Worm (Caenorhabditis elegans) whole organism, young adult: ENCODE data around the gene nhx-9.

Source experiments
- B0035.1 ChIP-seq: sonication (generic microtip); optimal IDR thresholded peaks from 2 replicates; lab custom pipeline; 2016; ENCODE audit warnings: missing genetic modification characterization, mild to moderate bottlenecking, missing compliant biosample characterization, missing genotype, missing genetic modification reagents
- C17E4.6 ChIP-seq: fragments of 200-800 bp; sonication (Bioruptor generic); IDR thresholded peaks from 2 replicates; pipeline ENCODE4 v1.3.6; 2022; ENCODE audit warnings: missing genetic modification reagents, missing genetic modification characterization, missing compliant biosample characterization
- F22D6.2 ChIP-seq: sonication (generic microtip); optimal IDR thresholded peaks from 2 replicates; lab custom pipeline; 2016; ENCODE audit warnings: mild to moderate bottlenecking, missing genetic modification characterization, missing compliant biosample characterization
- F23B12.7 ChIP-seq: sonication (generic microtip); optimal IDR thresholded peaks from 2 replicates; lab custom pipeline; 2017; ENCODE audit warnings: missing genetic modification characterization, mild to moderate bottlenecking, missing compliant biosample characterization, antibody characterized with exemption, moderate library complexity; ENCODE audit not compliant: insufficient read depth
- F37B4.10 ChIP-seq: fragments of 200-800 bp; sonication (Bioruptor generic); IDR thresholded peaks from 2 replicates; pipeline ENCODE4 v1.3.6; 2022; ENCODE audit warnings: missing genetic modification characterization, missing compliant biosample characterization
- F39B2.1 ChIP-seq: fragments of 200-800 bp; sonication (Bioruptor generic); IDR thresholded peaks from 2 replicates; pipeline ENCODE4 v1.3.6; 2022; ENCODE audit warnings: missing genetic modification reagents, missing genetic modification characterization, missing compliant biosample characterization
- F52B5.7 ChIP-seq: sonication (generic microtip); optimal IDR thresholded peaks from 2 replicates; lab custom pipeline; 2016; ENCODE audit warnings: mild to moderate bottlenecking, missing genetic modification characterization, missing compliant biosample characterization
- F55B11.4 ChIP-seq: sonication (generic microtip); optimal IDR thresholded peaks from 2 replicates; lab custom pipeline; 2016; ENCODE audit warnings: missing compliant biosample characterization, missing genetic modification characterization, borderline replicate concordance; ENCODE audit not compliant: insufficient read depth
- F57C9.4 ChIP-seq: sonication (generic microtip); optimal IDR thresholded peaks from 2 replicates; lab custom pipeline; 2017; ENCODE audit warnings: mild to moderate bottlenecking, missing genetic modification characterization, missing compliant biosample characterization
- K12H6.12 ChIP-seq: fragments of 200-800 bp; sonication (Bioruptor generic); optimal IDR thresholded peaks from 2 replicates; lab custom pipeline; 2018; ENCODE audit warnings: mild to moderate bottlenecking, missing genetic modification characterization, missing compliant biosample characterization
- T07F8.4 ChIP-seq: sonication (generic microtip); optimal IDR thresholded peaks from 2 replicates; lab custom pipeline; 2016; ENCODE audit warnings: mild to moderate bottlenecking, missing genetic modification characterization, moderate library complexity, missing compliant biosample characterization
- Y56A3A.18 ChIP-seq: fragments of 200-800 bp; sonication (Bioruptor generic); IDR thresholded peaks from 2 replicates; pipeline ENCODE4 v1.3.6; 2022; ENCODE audit warnings: missing genetic modification reagents, missing genetic modification characterization, missing compliant biosample characterization
- Y95B8A.8 ChIP-seq: fragments of 200-800 bp; sonication (Bioruptor generic); IDR thresholded peaks from 2 replicates; pipeline ENCODE4 v1.3.6; 2022; ENCODE audit warnings: missing genetic modification reagents, missing genetic modification characterization, missing compliant biosample characterization
- ZK185.1 ChIP-seq: sonication (generic microtip); optimal IDR thresholded peaks from 2 replicates; lab custom pipeline; 2016; ENCODE audit warnings: mild to moderate bottlenecking, missing genetic modification characterization, missing compliant biosample characterization; ENCODE audit not compliant: poor library complexity, severe bottlenecking
- aptf-2 ChIP-seq: fragments of 200-800 bp; sonication (Bioruptor generic); conservative IDR thresholded peaks from 2 replicates; pipeline ENCODE4 v1.3.6; 2022; ENCODE audit warnings: missing genetic modification reagents, missing genetic modification characterization, missing compliant biosample characterization
- aptf-3 ChIP-seq: fragments of 200-800 bp; sonication (Bioruptor generic); IDR thresholded peaks from 2 replicates; pipeline ENCODE4 v1.3.6; 2022; ENCODE audit warnings: missing genetic modification characterization, missing compliant biosample characterization
- attf-6 ChIP-seq: fragments of 200-800 bp; sonication (Bioruptor generic); IDR thresholded peaks from 2 replicates; pipeline ENCODE4 v1.3.6; 2022; ENCODE audit warnings: missing genetic modification reagents, missing genetic modification characterization, missing compliant biosample characterization
- bed-2 ChIP-seq: fragments of 200-800 bp; sonication (Bioruptor generic); IDR thresholded peaks from 2 replicates; pipeline ENCODE4 v1.3.6; 2022; ENCODE audit warnings: missing genetic modification reagents, missing genetic modification characterization, missing compliant biosample characterization
- ccch-3 ChIP-seq: fragments of 200-800 bp; sonication (Bioruptor generic); optimal IDR thresholded peaks from 2 replicates; lab custom pipeline; 2018; ENCODE audit warnings: mild to moderate bottlenecking, missing genetic modification characterization, missing compliant biosample characterization
- cebp-2 ChIP-seq: fragments of 200-800 bp; sonication (Bioruptor generic); IDR thresholded peaks from 2 replicates; pipeline ENCODE4 v1.3.6; 2022; ENCODE audit warnings: missing genetic modification characterization, missing compliant biosample characterization
- ceh-40 ChIP-seq: fragments of 200-800 bp; sonication (Bioruptor generic); IDR thresholded peaks from 2 replicates; pipeline ENCODE4 v1.3.6; 2022; ENCODE audit warnings: missing genetic modification characterization, missing compliant biosample characterization
- ceh-91 ChIP-seq: fragments of 200-800 bp; sonication (Bioruptor generic); IDR thresholded peaks from 2 replicates; pipeline ENCODE4 v1.3.6; 2022; ENCODE audit warnings: missing genetic modification reagents, missing genetic modification characterization, missing compliant biosample characterization
- egl-18 ChIP-seq: fragments of 200-800 bp; sonication (Bioruptor generic); IDR thresholded peaks from 2 replicates; pipeline ENCODE4 v1.3.6; 2022; ENCODE audit warnings: missing genetic modification reagents, missing genetic modification characterization, missing compliant biosample characterization
- fkh-3 ChIP-seq: sonication (generic microtip); optimal IDR thresholded peaks from 2 replicates; lab custom pipeline; 2016; ENCODE audit warnings: mild to moderate bottlenecking, missing genetic modification characterization, missing compliant biosample characterization
- hmg-1.2 ChIP-seq: fragments of 200-800 bp; sonication (Bioruptor generic); IDR thresholded peaks from 2 replicates; pipeline ENCODE4 v1.3.6; 2022; ENCODE audit warnings: missing genetic modification reagents, missing genetic modification characterization, missing compliant biosample characterization
- hmg-20 ChIP-seq: fragments of 200-800 bp; sonication (Bioruptor generic); IDR thresholded peaks from 2 replicates; pipeline ENCODE4 v1.3.6; 2022; ENCODE audit warnings: missing genetic modification reagents, missing genetic modification characterization, missing compliant biosample characterization
- hsf-1 ChIP-seq: fragments of 200-800 bp; sonication (Bioruptor generic); IDR thresholded peaks from 2 replicates; pipeline ENCODE4 v1.3.6; 2022; ENCODE audit warnings: missing genetic modification reagents, missing genetic modification characterization, missing compliant biosample characterization
- lin-35 ChIP-seq, 3 experiments: fragments of 150-350 bp in 2 of 3; sonication (generic microtip) in 1 of 3; optimal IDR thresholded peaks; 2 replicates each; lab custom pipeline; 2014 to 2018; ENCODE audit warnings: missing biosample characterization in 3 of 3, missing genetic modification characterization in 3 of 3, missing genetic modification reagents in 3 of 3
- lin-40 ChIP-seq: sonication (generic microtip); optimal IDR thresholded peaks from 2 replicates; lab custom pipeline; 2016; ENCODE audit warnings: missing genetic modification characterization, mild to moderate bottlenecking, missing compliant biosample characterization, missing genotype, missing genetic modification reagents
- lsl-1 ChIP-seq: fragments of 200-800 bp; sonication (Bioruptor generic); optimal IDR thresholded peaks from 2 replicates; lab custom pipeline; 2018; ENCODE audit warnings: mild to moderate bottlenecking, missing genetic modification characterization, moderate library complexity, missing compliant biosample characterization
- madf-3 ChIP-seq: fragments of 200-800 bp; sonication (Bioruptor generic); IDR thresholded peaks from 2 replicates; pipeline ENCODE4 v1.3.6; 2022; ENCODE audit warnings: missing genetic modification reagents, missing genetic modification characterization, missing compliant biosample characterization
- madf-6 ChIP-seq: fragments of 200-800 bp; sonication (Bioruptor generic); IDR thresholded peaks from 2 replicates; pipeline ENCODE4 v1.3.6; 2022; ENCODE audit warnings: missing genetic modification reagents, missing genetic modification characterization, missing compliant biosample characterization
- mxl-1 ChIP-seq: sonication (generic microtip); optimal IDR thresholded peaks from 2 replicates; lab custom pipeline; 2016; ENCODE audit warnings: missing genetic modification characterization, missing compliant biosample characterization
- nfya-1 ChIP-seq: sonication (generic microtip); optimal IDR thresholded peaks from 2 replicates; lab custom pipeline; 2017; ENCODE audit warnings: antibody characterized with exemption, missing compliant biosample characterization, missing genetic modification characterization, borderline replicate concordance; ENCODE audit not compliant: insufficient read depth
- nhr-80 ChIP-seq: sonication (generic microtip); optimal IDR thresholded peaks from 2 replicates; lab custom pipeline; 2016; ENCODE audit warnings: missing genetic modification characterization, missing compliant biosample characterization
- repo-1 ChIP-seq: sonication (generic microtip); optimal IDR thresholded peaks from 2 replicates; lab custom pipeline; 2017; ENCODE audit warnings: mild to moderate bottlenecking, missing genetic modification characterization, missing compliant biosample characterization
- sdz-38 ChIP-seq: sonication (generic microtip); optimal IDR thresholded peaks from 2 replicates; lab custom pipeline; 2016; ENCODE audit warnings: missing genotype, missing genetic modification characterization, missing compliant biosample characterization
- snpc-1.1 ChIP-seq: sonication (generic microtip); optimal IDR thresholded peaks from 2 replicates; lab custom pipeline; 2017; ENCODE audit warnings: missing genetic modification characterization, mild to moderate bottlenecking, missing compliant biosample characterization, antibody characterized with exemption, moderate library complexity, missing genotype, missing genetic modification reagents; ENCODE audit not compliant: insufficient read depth
- snpc-1.3 ChIP-seq: sonication (generic microtip); optimal IDR thresholded peaks from 2 replicates; lab custom pipeline; 2017; ENCODE audit warnings: missing genetic modification characterization, mild to moderate bottlenecking, missing compliant biosample characterization, antibody characterized with exemption, moderate library complexity, missing genotype, missing genetic modification reagents; ENCODE audit not compliant: insufficient read depth
- somi-1 ChIP-seq: fragments of 200-800 bp; sonication (Bioruptor generic); optimal IDR thresholded peaks from 2 replicates; lab custom pipeline; 2018; ENCODE audit warnings: mild to moderate bottlenecking, missing genetic modification characterization, missing compliant biosample characterization
- tbp1 ChIP-seq: fragments of 200-800 bp; sonication (Bioruptor generic); optimal IDR thresholded peaks from 2 replicates; lab custom pipeline; 2018; ENCODE audit warnings: mild to moderate bottlenecking, missing genetic modification characterization, missing compliant biosample characterization
- unc-62 ChIP-seq: fragments of 150-350 bp; optimal IDR thresholded peaks from 2 replicates; lab custom pipeline; 2014; ENCODE audit warnings: missing biosample characterization, missing genetic modification reagents, missing genetic modification characterization
- ztf-22 ChIP-seq: fragments of 200-800 bp; sonication (Bioruptor generic); optimal IDR thresholded peaks from 2 replicates; lab custom pipeline; 2018; ENCODE audit warnings: mild to moderate bottlenecking, missing genetic modification characterization, moderate library complexity, missing compliant biosample characterization
- ztf-25 ChIP-seq: fragments of 200-800 bp; sonication (Bioruptor generic); IDR thresholded peaks from 2 replicates; pipeline ENCODE4 v1.3.6; 2022; ENCODE audit warnings: missing genetic modification reagents, missing genetic modification characterization, missing compliant biosample characterization
- ztf-26 ChIP-seq: sonication (generic microtip); optimal IDR thresholded peaks from 2 replicates; lab custom pipeline; 2017; ENCODE audit warnings: missing genetic modification characterization, missing compliant biosample characterization

nhx-9 gene

DNA sequence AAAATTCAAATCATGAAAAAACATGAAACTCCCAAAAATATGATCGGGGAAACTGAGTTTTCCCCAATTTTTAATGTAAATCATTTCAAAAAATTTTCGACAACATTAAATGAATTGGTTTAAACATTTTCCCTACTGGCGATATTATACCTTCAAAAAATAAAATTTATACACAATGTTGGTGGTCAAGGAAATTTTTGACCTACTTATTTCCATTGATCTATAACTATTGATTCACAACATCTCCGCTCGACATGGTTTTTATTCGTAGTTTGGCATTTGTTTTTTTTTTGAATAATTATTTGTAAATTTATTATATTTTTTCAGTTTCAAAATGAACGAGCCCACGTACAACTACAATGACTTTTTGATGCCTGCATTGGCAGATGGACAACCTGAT lies 19.6 kb downstream of the nhx-9 start, which contains the start of gene tbx-36:
Gene tbx-36, plus strand, starts transcription at position 301 of the 400 bp plus-strand sequence.
- TF ChIP-seq snpc-1.3 (tag; lab: Kevin White, UChicago) = no peak
- TF ChIP-seq snpc-1.1 (tag; lab: Kevin White, UChicago) = no peak
- TF ChIP-seq unc-62 = no peak
- no peak for TF ChIP-seq attf-6 (GFP tag; lab: Robert Waterston, UW)
- TF ChIP-seq cebp-2 = no peak
- no peak for TF ChIP-seq sdz-38 (tag; lab: Kevin White, UChicago)
- no peak for TF ChIP-seq C17E4.6
- TF ChIP-seq F57C9.4 (tag; lab: Kevin White, UChicago) = no peak
- no peak for TF ChIP-seq nhr-80 (tag; lab: Kevin White, UChicago)
- no peak for TF ChIP-seq hmg-20
- TF ChIP-seq lin-40 (tag; lab: Kevin White, UChicago) = no peak
- TF ChIP-seq nfya-1 (tag; lab: Kevin White, UChicago) = no peak

DNA sequence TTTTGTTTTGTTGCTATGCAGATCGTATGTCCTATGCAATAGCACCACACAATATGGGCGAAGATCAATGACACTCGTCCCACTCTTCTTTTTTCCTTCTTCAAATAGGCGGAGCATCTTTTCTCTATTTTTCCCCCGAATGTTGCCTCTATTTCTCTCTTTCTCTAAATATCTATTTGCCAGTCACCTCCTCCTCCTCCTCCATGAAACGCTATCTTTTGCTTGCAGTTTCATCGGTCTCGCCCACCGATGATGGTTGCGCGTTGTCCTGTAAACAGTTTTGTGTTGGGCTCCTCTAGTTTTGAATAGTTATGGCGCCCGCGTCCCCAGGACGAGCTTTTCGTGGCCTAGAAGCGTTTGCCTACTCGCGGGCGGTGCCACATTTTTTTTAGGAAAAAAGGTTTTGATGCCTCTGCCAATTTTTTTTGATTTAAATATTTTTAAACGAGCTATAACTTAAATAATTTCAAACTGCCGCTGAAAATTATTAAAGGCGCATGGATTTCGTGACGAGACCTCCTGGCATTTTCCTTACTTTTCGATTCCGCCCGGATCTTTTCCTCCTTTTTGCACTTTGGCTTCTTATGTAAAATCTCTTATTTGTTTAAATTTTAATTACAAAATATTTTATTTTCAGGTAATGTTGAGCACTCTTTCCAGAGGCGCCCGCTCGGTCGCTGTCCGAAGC lies 22.1 kb downstream of the nhx-9 start, which contains the start of gene gdh-1:
Gene gdh-1, plus strand, starts transcription at position 638 of the 688 bp plus-strand sequence.
- no peak for TF ChIP-seq F52B5.7 (tag; lab: Kevin White, UChicago)
- no peak for TF ChIP-seq hsf-1 (GFP tag; lab: Robert Waterston, UW)
- no peak for TF ChIP-seq ztf-25 (GFP tag; lab: Robert Waterston, UW)
- TF ChIP-seq nfya-1 (tag; lab: Kevin White, UChicago) = no peak
- peak; percentile 23 for TF ChIP-seq tbp1 (GFP tag; lab: Kevin White, UChicago)
- TF ChIP-seq aptf-3 (GFP tag; lab: Robert Waterston, UW) = no peak
- TF ChIP-seq madf-3 (GFP tag; lab: Robert Waterston, UW) = no peak
- TF ChIP-seq lsl-1 (GFP tag; lab: Kevin White, UChicago) = peak; percentile 23
- no peak for TF ChIP-seq somi-1 (GFP tag; lab: Kevin White, UChicago)
- no peak for TF ChIP-seq F37B4.10 (GFP tag; lab: Robert Waterston, UW)
- no peak for TF ChIP-seq T07F8.4 (tag; lab: Kevin White, UChicago)
- TF ChIP-seq snpc-1.3 (tag; lab: Kevin White, UChicago) = no peak
- TF ChIP-seq ztf-22 (GFP tag; lab: Kevin White, UChicago) = no peak
- no peak for TF ChIP-seq F39B2.1 (GFP tag; lab: Robert Waterston, UW)
- no peak for TF ChIP-seq sdz-38 (tag; lab: Kevin White, UChicago)
- no peak for TF ChIP-seq fkh-3 (tag; lab: Kevin White, UChicago)
- TF ChIP-seq cebp-2 = no peak
- TF ChIP-seq B0035.1 = no peak
- no peak for TF ChIP-seq Y56A3A.18
- TF ChIP-seq F22D6.2 (tag; lab: Kevin White, UChicago) = no peak
- no peak for TF ChIP-seq ceh-91 (GFP tag; lab: Robert Waterston, UW)
- no peak for TF ChIP-seq aptf-2 (GFP tag; lab: Robert Waterston, UW)
- no peak for TF ChIP-seq F23B12.7
- no peak for TF ChIP-seq F55B11.4 (tag; lab: Kevin White, UChicago)
- no peak for TF ChIP-seq Y95B8A.8 (GFP tag; lab: Robert Waterston, UW)
- TF ChIP-seq lin-40 (tag; lab: Kevin White, UChicago) = no peak
- TF ChIP-seq mxl-1 = no peak
- TF ChIP-seq egl-18 (GFP tag; lab: Robert Waterston, UW) = no peak
- TF ChIP-seq ztf-26 (tag; lab: Kevin White, UChicago) = no peak
- TF ChIP-seq lin-35 (GFP tag; optimal IDR thresholded peaks at IDR 0.05; lab: Kevin White, UChicago) = peak in 1 of 3 experiments; percentile 6
- TF ChIP-seq K12H6.12 (tag; lab: Kevin White, UChicago) = peak; percentile 6
- TF ChIP-seq ceh-40 (GFP tag; lab: Robert Waterston, UW) = no peak
- no peak for TF ChIP-seq repo-1
- peak; percentile 32; the same call in 1 of the 2 replicates for TF ChIP-seq hmg-1.2 (GFP tag; lab: Robert Waterston, UW)
- peak; percentile 41 for TF ChIP-seq madf-6
- TF ChIP-seq ccch-3 (GFP tag; lab: Kevin White, UChicago) = no peak
- no peak for TF ChIP-seq ZK185.1 (tag; lab: Kevin White, UChicago)
- TF ChIP-seq bed-2 (GFP tag; lab: Robert Waterston, UW) = no peak
